Worm (Caenorhabditis elegans) whole organism, L2 larva: Measurements from ENCODE around the gene gcy-5.

ENCODE experiments used
- egl-27 ChIP-seq: sonication (generic microtip); optimal IDR thresholded peaks from 3 replicates; lab custom pipeline; 2017; ENCODE audit warnings: missing biosample characterization, missing genetic modification reagents, missing genetic modification characterization
- nhr-12 ChIP-seq: fragments of 150-350 bp; optimal IDR thresholded peaks from 2 replicates; lab custom pipeline; 2014; ENCODE audit warnings: missing biosample characterization, missing genetic modification characterization
- ztf-11 ChIP-seq: sonication (generic microtip); optimal IDR thresholded peaks from 2 replicates; lab custom pipeline; 2017; ENCODE audit warnings: missing biosample characterization, missing genetic modification characterization

- TF ChIP-seq nhr-12 (tag; lab: Kevin White, UChicago): no peak
- TF ChIP-seq ztf-11 (tag; lab: Kevin White, UChicago): no peak
- no peak for TF ChIP-seq egl-27 (tag; lab: Kevin White, UChicago)
These were observed 44.5 kb upstream of the gcy-5 start, which contains the start of gene C07E3.4 for ce11 chrII:10360487-10360886.
